Worm (Caenorhabditis elegans): ENCODE results near the gene C54G7.1.

DNA sequence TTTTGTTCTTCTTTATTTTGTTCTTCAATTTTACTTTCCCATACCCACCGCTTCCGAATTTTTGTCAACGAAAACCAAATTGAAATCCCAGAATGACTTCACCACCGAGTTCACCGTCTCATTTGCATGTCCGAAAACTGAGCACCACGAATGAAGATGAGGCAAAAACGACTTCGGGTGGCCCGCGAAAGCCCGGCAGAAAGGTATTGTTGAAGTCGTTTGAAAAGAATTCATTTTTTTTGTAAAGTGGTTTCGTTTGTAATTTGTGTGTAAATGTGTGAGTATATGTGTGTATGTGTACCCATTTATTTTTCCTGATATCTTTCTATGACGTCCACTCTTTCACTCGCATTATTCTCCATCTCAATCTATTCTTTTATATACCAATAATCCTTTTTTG is 14.2 kb downstream of the C54G7.1 start, which contains the start of gene C38C5.1:
- no peak for TF ChIP-seq nhr-11 (tag; optimal IDR thresholded peaks at IDR 0.05)
- TF ChIP-seq F13H6.1 (tag; optimal IDR thresholded peaks at IDR 0.05): no peak
- no peak for TF ChIP-seq ama-1 (optimal IDR thresholded peaks at IDR 0.05)
- TF ChIP-seq ceh-18 (tag; optimal IDR thresholded peaks at IDR 0.05): no peak
- no peak for TF ChIP-seq elt-2 (tag; optimal IDR thresholded peaks at IDR 0.05)
- TF ChIP-seq pqm-1 (tag; optimal IDR thresholded peaks at IDR 0.05): no peak
- no peak for TF ChIP-seq hlh-6 (tag; optimal IDR thresholded peaks at IDR 0.05)
- no peak for TF ChIP-seq dve-1 (tag; optimal IDR thresholded peaks at IDR 0.05)
- TF ChIP-seq sox-4 (tag; optimal IDR thresholded peaks at IDR 0.05): no peak
- no peak for TF ChIP-seq zip-5 (tag; optimal IDR thresholded peaks at IDR 0.05)
- TF ChIP-seq ceh-30 (tag; optimal IDR thresholded peaks at IDR 0.05): no peak
- TF ChIP-seq ceh-31 (tag; optimal IDR thresholded peaks at IDR 0.05): no peak
- TF ChIP-seq syd-9 (tag; optimal IDR thresholded peaks at IDR 0.05): no peak

Data from whole organism, late embryonic.